Worm (Caenorhabditis elegans): Measurements from ENCODE around the gene H18N23.2.

- no peak for TF ChIP-seq ama-1 (optimal IDR thresholded peaks at IDR 0.05)
- no peak for TF ChIP-seq hmg-4 (GFP tag; optimal IDR thresholded peaks at IDR 0.05)
- no peak for TF ChIP-seq tbx-37 (GFP tag; conservative IDR thresholded peaks at IDR 0.05)
- no peak for TF ChIP-seq hmbx-1 (tag; optimal IDR thresholded peaks at IDR 0.05)
- no peak for TF ChIP-seq hnd-1 (tag; optimal IDR thresholded peaks at IDR 0.05)
- no peak for TF ChIP-seq tra-4 (tag; optimal IDR thresholded peaks at IDR 0.05)
- TF ChIP-seq flt-1 (GFP tag; IDR thresholded peaks at IDR 0.05), result no peak
- TF ChIP-seq pes-1 (GFP tag; IDR thresholded peaks at IDR 0.05), result no peak
- no peak for TF ChIP-seq ceh-36 (tag; optimal IDR thresholded peaks at IDR 0.05)
- TF ChIP-seq ceh-13 (GFP tag; optimal IDR thresholded peaks at IDR 0.05), result no peak
Measured at ce11 chrX:17684767-17685166, 44.1 kb upstream of the H18N23.2 start, which contains the start of gene T23E7.6.
